Fruit fly (Drosophila melanogaster): Measurements from ENCODE around the gene MED20.
A peak's percentile ranks its signal among the peaks of the same experiment; 100 is the strongest.

MED20 gene

dm6 chr2L:8082692-8083412 is 10.2 kb upstream of the MED20 start, which contains the start of gene Mcr:
Gene Mcr, minus strand, starts transcription at chr2L:8082982.
- TF ChIP-seq EcR (GFP tag; optimal IDR thresholded peaks at IDR 0.05), result peak; percentile 10
- no peak for TF ChIP-seq Ets98B (GFP tag; IDR thresholded peaks at IDR 0.05)

- TF ChIP-seq Pif1B (GFP tag; optimal IDR thresholded peaks at IDR 0.05) (no peak), CG8159 (tag; optimal IDR thresholded peaks at IDR 0.05) (no peak), rn (GFP tag; IDR thresholded peaks at IDR 0.05) (no peak), D1 (tag; optimal IDR thresholded peaks at IDR 0.05) (peak; percentile 54), CG4496 (GFP tag; IDR thresholded peaks at IDR 0.05) (no peak), CG14655 (GFP tag; optimal IDR thresholded peaks at IDR 0.05) (no peak), fd96Ca (GFP tag; IDR thresholded peaks at IDR 0.05) (no peak), Pif1A (GFP tag; optimal IDR thresholded peaks at IDR 0.05) (no peak), CG9948 (tag; optimal IDR thresholded peaks at IDR 0.05) (peak; percentile 80), CG17806 (tag; optimal IDR thresholded peaks at IDR 0.05) (peak; percentile 63), CG32121 (GFP tag; IDR thresholded peaks at IDR 0.05) (no peak; the same call in 1 of the 2 replicates), CG34367 (tag; optimal IDR thresholded peaks at IDR 0.05) (peak; percentile 72), CG10348 (GFP tag; IDR thresholded peaks at IDR 0.05) (0 out of 2 replicates have a peak, but pooled peaks have one; percentile 29), Snoo (tag; optimal IDR thresholded peaks at IDR 0.05) (peak; percentile 74), CG12605 (GFP tag; IDR thresholded peaks at IDR 0.05) (peak; percentile 81), CG13204 (GFP tag; optimal IDR thresholded peaks at IDR 0.05) (no peak), CG15710 (tag; optimal IDR thresholded peaks at IDR 0.05) (peak; percentile 84), EcR (GFP tag; optimal IDR thresholded peaks at IDR 0.05) (no peak), CG8301 (tag; optimal IDR thresholded peaks at IDR 0.05) (no peak), gl (tag; optimal IDR thresholded peaks at IDR 0.05) (no peak), Ets98B (GFP tag; IDR thresholded peaks at IDR 0.05) (no peak)
Observed at dm6 chr2L:8081640-8082485, 9.2 kb upstream of the MED20 start.

dm6 chr2L:8080645-8081044 is 8.0 kb upstream of the MED20 start:
- no peak for TF ChIP-seq rn (GFP tag; IDR thresholded peaks at IDR 0.05)
- TF ChIP-seq gl (tag; optimal IDR thresholded peaks at IDR 0.05), result no peak
- 0 out of 2 replicates have a peak, but pooled peaks have one; percentile 12 for TF ChIP-seq CG12605 (GFP tag; IDR thresholded peaks at IDR 0.05)

- TF ChIP-seq Snoo (tag; optimal IDR thresholded peaks at IDR 0.05) (no peak), CG8159 (tag; optimal IDR thresholded peaks at IDR 0.05) (no peak), CG9948 (tag; optimal IDR thresholded peaks at IDR 0.05) (no peak), CG12605 (GFP tag; IDR thresholded peaks at IDR 0.05) (peak; percentile 64; the same call in 1 of the 2 replicates), Ets98B (GFP tag; IDR thresholded peaks at IDR 0.05) (no peak), CG10348 (GFP tag; IDR thresholded peaks at IDR 0.05) (no peak), CG4496 (GFP tag; IDR thresholded peaks at IDR 0.05) (peak; percentile 61; the same call in 1 of the 3 replicates), Pif1B (GFP tag; optimal IDR thresholded peaks at IDR 0.05) (no peak), fd96Ca (GFP tag; IDR thresholded peaks at IDR 0.05) (no peak; the same call in 2 of the 3 replicates), CG32121 (GFP tag; IDR thresholded peaks at IDR 0.05) (peak; percentile 56; the same call in 1 of the 2 replicates), CG15710 (tag; optimal IDR thresholded peaks at IDR 0.05) (peak; percentile 57), CG34367 (tag; optimal IDR thresholded peaks at IDR 0.05) (peak; percentile 4), CG17806 (tag; optimal IDR thresholded peaks at IDR 0.05) (peak; percentile 61), Pif1A (GFP tag; optimal IDR thresholded peaks at IDR 0.05) (no peak)
Observed at dm6 chr2L:8071112-8071976, 1.3 kb downstream of the MED20 start, which contains the start of gene poe. Gene poe, minus strand, starts transcription at chr2L:8071624.

dm6 chr2L:8043282-8043668 is 29.4 kb downstream of the MED20 start, which contains the start of gene Megf8:
Gene Megf8, plus strand, starts transcription at chr2L:8043471.
- no peak for TF ChIP-seq CG8301 (tag; optimal IDR thresholded peaks at IDR 0.05)
- TF ChIP-seq Pif1B (GFP tag; optimal IDR thresholded peaks at IDR 0.05), result no peak
- no peak for TF ChIP-seq CG14655 (GFP tag; optimal IDR thresholded peaks at IDR 0.05)
- TF ChIP-seq CG17806 (tag; optimal IDR thresholded peaks at IDR 0.05), result no peak
- no peak for TF ChIP-seq rn (GFP tag; IDR thresholded peaks at IDR 0.05)

Data from whole organism, pupa.